Worm (Caenorhabditis elegans): ENCODE measurements around the gene cam-1.

DNA sequence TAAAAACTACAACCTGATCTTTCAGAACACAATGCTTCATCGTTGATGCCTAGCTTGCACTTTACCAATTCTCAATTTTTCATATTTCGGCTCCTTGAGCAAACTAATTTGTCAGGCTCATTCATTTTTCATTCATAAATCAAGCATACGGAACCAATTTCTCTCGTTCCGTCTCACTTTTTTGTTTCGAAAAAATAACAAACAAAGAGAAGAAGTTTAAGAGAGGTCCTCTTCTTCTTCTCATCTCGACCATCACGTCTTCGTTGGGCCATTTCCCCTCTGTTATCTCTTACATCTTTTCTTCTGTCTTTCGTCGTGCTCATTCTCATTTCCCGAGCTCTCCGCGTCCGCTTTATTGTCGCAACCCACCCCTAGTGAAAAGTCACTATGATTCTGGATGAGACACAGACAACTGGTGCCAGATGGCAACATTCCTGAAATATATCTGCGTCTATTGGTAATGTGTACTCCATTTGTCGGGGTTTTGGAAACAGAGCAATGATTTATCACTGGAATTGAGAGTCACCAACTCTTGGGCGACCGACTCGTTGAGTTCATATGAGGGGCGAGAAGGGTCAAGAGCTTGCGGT is 45.3 kb downstream of the cam-1 start:
- TF ChIP-seq ztf-11 (tag; optimal IDR thresholded peaks at IDR 0.05), result no peak
- TF ChIP-seq flh-1 (GFP tag; optimal IDR thresholded peaks at IDR 0.05), result no peak
- TF ChIP-seq M03D4.4 (tag; optimal IDR thresholded peaks at IDR 0.05), result no peak
- TF ChIP-seq unc-39 (tag; optimal IDR thresholded peaks at IDR 0.05), result no peak
- TF ChIP-seq mep-1 (tag; optimal IDR thresholded peaks at IDR 0.05), result no peak
- TF ChIP-seq unc-62 (GFP tag; optimal IDR thresholded peaks at IDR 0.05), result peak; percentile 86
- TF ChIP-seq tbx-8 (GFP tag; optimal IDR thresholded peaks at IDR 0.05), result no peak
- TF ChIP-seq snpc-4 (tag; optimal IDR thresholded peaks at IDR 0.05), result no peak
- TF ChIP-seq nhr-237 (tag; optimal IDR thresholded peaks at IDR 0.05), result no peak
- peak; percentile 90 for TF ChIP-seq mab-5 (tag; optimal IDR thresholded peaks at IDR 0.05)
- TF ChIP-seq drap-1 (GFP tag; optimal IDR thresholded peaks at IDR 0.05), result no peak

All from whole organism, mixed stage, embryonic.